Fruit fly (Drosophila melanogaster) whole organism, pupa: ENCODE measurements around the gene Cpr76Bb.
A peak's percentile ranks its signal among the peaks of the same experiment; 100 is the strongest.

ENCODE experiments used
- CG10348 ChIP-seq: fragments of 200-800 bp; sonication (Bioruptor generic); IDR thresholded peaks from 2 replicates; pipeline ENCODE4 v1.3.6; 2022; ENCODE audit warnings: missing biosample characterization, missing genetic modification characterization
- CG12605 ChIP-seq: fragments of 200-800 bp; sonication (Bioruptor generic); IDR thresholded peaks from 2 replicates; pipeline ENCODE4 v1.3.6; 2022; ENCODE audit warnings: missing biosample characterization, missing genetic modification characterization
- CG13204 ChIP-seq: fragments of 200-800 bp; sonication (Bioruptor generic); optimal IDR thresholded peaks from 2 replicates; lab custom pipeline; 2018; ENCODE audit warnings: missing biosample characterization, mild to moderate bottlenecking, missing genetic modification characterization, moderate library complexity
- CG14655 ChIP-seq: fragments of 200-800 bp; sonication (Bioruptor generic); optimal IDR thresholded peaks from 3 replicates; lab custom pipeline; 2017; ENCODE audit warnings: mild to moderate bottlenecking, missing biosample characterization, missing genetic modification reagents, missing genetic modification characterization
- CG15710 ChIP-seq: fragments of 200-800 bp; sonication (Bioruptor generic); optimal IDR thresholded peaks from 2 replicates; lab custom pipeline; 2018; ENCODE audit warnings: missing biosample characterization, mild to moderate bottlenecking, missing genetic modification characterization, moderate library complexity
- CG17806 ChIP-seq: fragments of 200-800 bp; sonication (Bioruptor generic); optimal IDR thresholded peaks from 2 replicates; lab custom pipeline; 2018; ENCODE audit warnings: missing biosample characterization, mild to moderate bottlenecking, missing genetic modification characterization, moderate library complexity
- CG32121 ChIP-seq: fragments of 200-800 bp; sonication (Bioruptor generic); IDR thresholded peaks from 2 replicates; pipeline ENCODE4 v1.3.6; 2022; ENCODE audit warnings: missing biosample characterization, missing genetic modification characterization
- CG34367 ChIP-seq: fragments of 200-800 bp; sonication (Bioruptor generic); optimal IDR thresholded peaks from 2 replicates; lab custom pipeline; 2018; ENCODE audit warnings: missing biosample characterization, mild to moderate bottlenecking, missing genetic modification characterization
- CG4496 ChIP-seq: fragments of 200-800 bp; sonication (Bioruptor generic); IDR thresholded peaks from 3 replicates; pipeline ENCODE4 v1.3.6; 2022; ENCODE audit warnings: missing biosample characterization, missing genetic modification characterization
- CG8159 ChIP-seq: fragments of 200-800 bp; sonication (Bioruptor generic); optimal IDR thresholded peaks from 3 replicates; lab custom pipeline; 2018; ENCODE audit warnings: missing biosample characterization, mild to moderate bottlenecking, missing genetic modification characterization, moderate library complexity
- CG8301 ChIP-seq: fragments of 200-800 bp; sonication (Bioruptor generic); optimal IDR thresholded peaks from 2 replicates; lab custom pipeline; 2018; ENCODE audit warnings: missing biosample characterization, mild to moderate bottlenecking, missing genetic modification characterization
- CG9948 ChIP-seq: fragments of 200-800 bp; sonication (Bioruptor generic); optimal IDR thresholded peaks from 2 replicates; lab custom pipeline; 2018; ENCODE audit warnings: missing biosample characterization, mild to moderate bottlenecking, missing genetic modification characterization, moderate library complexity
- D1 ChIP-seq: fragments of 200-800 bp; sonication (Bioruptor generic); optimal IDR thresholded peaks from 2 replicates; lab custom pipeline; 2018; ENCODE audit warnings: missing biosample characterization, mild to moderate bottlenecking, missing genetic modification characterization, moderate library complexity
- EcR ChIP-seq: fragments of 200-800 bp; sonication (Bioruptor generic); optimal IDR thresholded peaks from 3 replicates; lab custom pipeline; 2019; ENCODE audit warnings: missing biosample characterization, missing genetic modification characterization, mild to moderate bottlenecking, moderate library complexity, missing genetic modification reagents
- Ets98B ChIP-seq: fragments of 200-800 bp; sonication (Bioruptor generic); IDR thresholded peaks from 2 replicates; pipeline ENCODE4 v1.3.6; 2022; ENCODE audit warnings: missing biosample characterization, missing genetic modification characterization
- Pif1A ChIP-seq: fragments of 200-800 bp; sonication (Bioruptor generic); optimal IDR thresholded peaks from 3 replicates; lab custom pipeline; 2016; ENCODE audit warnings: missing biosample characterization, missing genetic modification characterization
- Pif1B ChIP-seq: fragments of 200-800 bp; sonication (Bioruptor generic); optimal IDR thresholded peaks from 3 replicates; lab custom pipeline; 2016; ENCODE audit warnings: missing biosample characterization, missing genetic modification characterization
- Snoo ChIP-seq: fragments of 200-800 bp; sonication (Bioruptor generic); optimal IDR thresholded peaks from 3 replicates; lab custom pipeline; 2017; ENCODE audit warnings: missing biosample characterization, mild to moderate bottlenecking, missing genetic modification characterization, inconsistent platforms
- fd96Ca ChIP-seq: fragments of 200-800 bp; sonication (Bioruptor generic); IDR thresholded peaks from 3 replicates; pipeline ENCODE4 v1.3.6; 2022; ENCODE audit warnings: missing biosample characterization, missing genetic modification characterization
- gl ChIP-seq: fragments of 200-800 bp; sonication (Bioruptor generic); optimal IDR thresholded peaks from 2 replicates; lab custom pipeline; 2018; ENCODE audit warnings: missing biosample characterization, mild to moderate bottlenecking, missing genetic modification characterization
- rn ChIP-seq: fragments of 200-800 bp; sonication (Bioruptor generic); IDR thresholded peaks from 2 replicates; pipeline ENCODE4 v1.3.6; 2022; ENCODE audit warnings: missing biosample characterization, missing genetic modification characterization

Gene Cpr76Bb

dm6 chr3L:19557996-19558375, 38.5 kb downstream of the Cpr76Bb start:
- peak; percentile 59 for TF ChIP-seq EcR
- TF ChIP-seq CG4496: peak; percentile 9; the same call in 1 of the 3 replicates
- no peak for TF ChIP-seq fd96Ca
- TF ChIP-seq CG8159: no peak
- no peak for TF ChIP-seq D1 (tag; lab: Kevin White, UChicago)

dm6 chr3L:19558674-19559073, 39.2 kb downstream of the Cpr76Bb start:
- TF ChIP-seq CG8159 (no peak), CG10348 (no peak), CG8301 (no peak), EcR (no peak), Pif1B (GFP tag; lab: Kevin White, UChicago) (no peak), CG13204 (GFP tag; lab: Kevin White, UChicago) (no peak), gl (no peak), Snoo (tag; lab: Kevin White, UChicago) (no peak), D1 (tag; lab: Kevin White, UChicago) (no peak), rn (GFP tag; lab: Robert Waterston, UW) (no peak), CG4496 (no peak), CG12605 (GFP tag; lab: Robert Waterston, UW) (no peak)

- TF ChIP-seq Snoo (tag; lab: Kevin White, UChicago): no peak
- TF ChIP-seq CG34367 (tag; lab: Kevin White, UChicago): no peak
- no peak for TF ChIP-seq Ets98B (GFP tag; lab: Robert Waterston, UW)
- no peak for TF ChIP-seq D1 (tag; lab: Kevin White, UChicago)
- no peak for TF ChIP-seq CG12605 (GFP tag; lab: Robert Waterston, UW)
- no peak for TF ChIP-seq rn (GFP tag; lab: Robert Waterston, UW)
- no peak for TF ChIP-seq CG14655
Measured at dm6 chr3L:19559171-19559570, 39.7 kb downstream of the Cpr76Bb start.

dm6 chr3L:19560005-19560694, 40.7 kb downstream of the Cpr76Bb start:
- no peak for TF ChIP-seq CG13204 (GFP tag; lab: Kevin White, UChicago)
- TF ChIP-seq EcR: peak; percentile 67

dm6 chr3L:19560695-19561246, 41.3 kb downstream of the Cpr76Bb start:
- peak; percentile 93 for TF ChIP-seq CG10348
- TF ChIP-seq CG14655: peak; percentile 98
- peak; percentile 99 for TF ChIP-seq CG9948 (tag; lab: Kevin White, UChicago)
- peak; percentile 99 for TF ChIP-seq CG8159
- peak; percentile 99 for TF ChIP-seq CG15710 (tag; lab: Kevin White, UChicago)
- TF ChIP-seq EcR: peak; percentile 74
- peak; percentile 99 for TF ChIP-seq Pif1A
- TF ChIP-seq CG13204 (GFP tag; lab: Kevin White, UChicago): peak; percentile 98
- peak; percentile 98 for TF ChIP-seq fd96Ca
- TF ChIP-seq CG8301: peak; percentile 98
- TF ChIP-seq Ets98B (GFP tag; lab: Robert Waterston, UW): peak; percentile 99
- TF ChIP-seq CG4496: peak; percentile 99
- TF ChIP-seq CG32121 (GFP tag; lab: Robert Waterston, UW): peak; percentile 99
- peak; percentile 98 for TF ChIP-seq CG12605 (GFP tag; lab: Robert Waterston, UW)
- TF ChIP-seq CG17806: peak; percentile 99
- peak; percentile 96 for TF ChIP-seq D1 (tag; lab: Kevin White, UChicago)
- TF ChIP-seq Pif1B (GFP tag; lab: Kevin White, UChicago): peak; percentile 97
- peak; percentile 95 for TF ChIP-seq rn (GFP tag; lab: Robert Waterston, UW)
- TF ChIP-seq gl: peak; percentile 97
- peak; percentile 98 for TF ChIP-seq CG34367 (tag; lab: Kevin White, UChicago)
- peak; percentile 99 for TF ChIP-seq Snoo (tag; lab: Kevin White, UChicago)

dm6 chr3L:19561745-19562144, 42.3 kb downstream of the Cpr76Bb start:
- TF ChIP-seq CG15710 (tag; lab: Kevin White, UChicago): peak; percentile 66
- TF ChIP-seq fd96Ca: no peak
- TF ChIP-seq Pif1A: peak; percentile 67
- no peak for TF ChIP-seq rn (GFP tag; lab: Robert Waterston, UW)
- TF ChIP-seq CG9948 (tag; lab: Kevin White, UChicago): peak; percentile 83
- TF ChIP-seq EcR: no peak
- TF ChIP-seq Ets98B (GFP tag; lab: Robert Waterston, UW): peak; percentile 73; the same call in 1 of the 2 replicates
- TF ChIP-seq Pif1B (GFP tag; lab: Kevin White, UChicago): peak; percentile 48
- no peak for TF ChIP-seq gl
- peak; percentile 60 for TF ChIP-seq CG34367 (tag; lab: Kevin White, UChicago)
- TF ChIP-seq CG17806: peak; percentile 78
- TF ChIP-seq CG13204 (GFP tag; lab: Kevin White, UChicago): no peak
- peak; percentile 68 for TF ChIP-seq CG12605 (GFP tag; lab: Robert Waterston, UW)
- TF ChIP-seq CG14655: peak; percentile 71
- peak; percentile 79 for TF ChIP-seq CG8301
- peak; percentile 74 for TF ChIP-seq CG8159
- peak; percentile 19; the same call in 1 of the 2 replicates for TF ChIP-seq CG10348
- peak; percentile 78; the same call in 2 of the 3 replicates for TF ChIP-seq CG4496
- TF ChIP-seq CG32121 (GFP tag; lab: Robert Waterston, UW): peak; percentile 84
- peak; percentile 75 for TF ChIP-seq D1 (tag; lab: Kevin White, UChicago)
- peak; percentile 79 for TF ChIP-seq Snoo (tag; lab: Kevin White, UChicago)
